Worm (Caenorhabditis elegans) whole organism, L3 larva: ENCODE data around the gene B0554.4.

Experiments used
- R02D3.7 ChIP-seq: fragments of 150-350 bp; optimal IDR thresholded peaks from 2 replicates; lab custom pipeline; 2014; ENCODE audit warnings: missing biosample characterization, missing genetic modification characterization
- ama-1 ChIP-seq: fragments of 150-350 bp; optimal IDR thresholded peaks from 2 replicates; lab custom pipeline; 2018
- egl-27 ChIP-seq: sonication (generic microtip); optimal IDR thresholded peaks from 4 replicates; lab custom pipeline; 2017; ENCODE audit warnings: missing biosample characterization, missing genetic modification reagents, missing genetic modification characterization
- elt-2 ChIP-seq: sonication (generic microtip); optimal IDR thresholded peaks from 2 replicates; lab custom pipeline; 2016; ENCODE audit warnings: missing genetic modification reagents, mild to moderate bottlenecking, missing genetic modification characterization, missing compliant biosample characterization
- hmg-11 ChIP-seq: sonication (generic microtip); optimal IDR thresholded peaks from 2 replicates; lab custom pipeline; 2016; ENCODE audit warnings: missing genetic modification characterization, missing compliant biosample characterization
- mml-1 ChIP-seq: fragments of 150-350 bp; sonication (generic microtip); optimal IDR thresholded peaks from 3 replicates; lab custom pipeline; 2014; ENCODE audit warnings: missing biosample characterization, missing genetic modification characterization
- nfya-1 ChIP-seq: sonication (generic microtip); optimal IDR thresholded peaks from 2 replicates; lab custom pipeline; 2017; ENCODE audit warnings: missing genetic modification characterization, mild to moderate bottlenecking, missing compliant biosample characterization, antibody characterized with exemption, moderate library complexity; ENCODE audit not compliant: insufficient read depth
- nhr-237 ChIP-seq: fragments of 150-350 bp; optimal IDR thresholded peaks from 2 replicates; lab custom pipeline; 2014; ENCODE audit warnings: missing biosample characterization, missing genetic modification characterization
- nhr-25 ChIP-seq: sonication (generic microtip); optimal IDR thresholded peaks from 2 replicates; lab custom pipeline; 2017; ENCODE audit warnings: missing biosample characterization, missing genetic modification characterization
- nhr-28 ChIP-seq: fragments of 150-350 bp; optimal IDR thresholded peaks from 2 replicates; lab custom pipeline; 2014; ENCODE audit warnings: missing biosample characterization, missing genetic modification characterization
- pqm-1 ChIP-seq: fragments of 150-350 bp; optimal IDR thresholded peaks from 2 replicates; lab custom pipeline; 2017; ENCODE audit warnings: missing biosample characterization, missing genetic modification characterization, inconsistent platforms
- snpc-4 ChIP-seq: fragments of 150-350 bp; optimal IDR thresholded peaks from 2 replicates; lab custom pipeline; 2014; ENCODE audit warnings: missing biosample characterization, missing genetic modification characterization
- tbx-2 ChIP-seq: sonication (generic microtip); optimal IDR thresholded peaks from 2 replicates; lab custom pipeline; 2016; ENCODE audit warnings: mild to moderate bottlenecking, missing genetic modification characterization, missing compliant biosample characterization
- unc-39 ChIP-seq: sonication (generic microtip); optimal IDR thresholded peaks from 4 replicates; lab custom pipeline; 2017; ENCODE audit warnings: missing biosample characterization, missing genetic modification characterization

- TF ChIP-seq unc-39 (no peak), elt-2 (tag; lab: Kevin White, UChicago) (no peak), hmg-11 (tag; lab: Kevin White, UChicago) (no peak), nhr-25 (tag; lab: Kevin White, UChicago) (no peak), R02D3.7 (tag; lab: Kevin White, UChicago) (no peak), pqm-1 (tag; lab: Kevin White, UChicago) (no peak), nfya-1 (tag; lab: Kevin White, UChicago) (no peak), egl-27 (tag; lab: Kevin White, UChicago) (no peak), tbx-2 (no peak), mml-1 (tag; lab: Kevin White, UChicago) (no peak), nhr-28 (no peak), snpc-4 (tag; lab: Kevin White, UChicago) (no peak), nhr-237 (tag; lab: Kevin White, UChicago) (no peak), ama-1 (lab: Kevin White, UChicago) (no peak)
Observed at ce11 chrV:467507-467906, 38.6 kb downstream of the B0554.4 start.
